Fruit fly (Drosophila melanogaster) whole organism: ENCODE data around the gene mib2.

Experiments
- CG8478 ChIP-seq: fragments of >200 bp; optimal IDR thresholded peaks from 2 replicates; lab custom pipeline; 2018; ENCODE audit warnings: inconsistent platforms
- Dll ChIP-seq: fragments of >200 bp; optimal IDR thresholded peaks from 2 replicates; lab custom pipeline; 2017
- EcR ChIP-seq, 2 experiments: fragments of >200 bp; optimal IDR thresholded peaks; 2 replicates each; lab custom pipeline; 2017; ENCODE audit warnings: missing biosample characterization in 2 of 2, missing genetic modification characterization in 2 of 2, missing genetic modification reagents in 2 of 2
- pan ChIP-seq: fragments of >200 bp; optimal IDR thresholded peaks from 2 replicates; lab custom pipeline; 2017
- psq ChIP-seq: fragments of >200 bp; optimal IDR thresholded peaks from 2 replicates; lab custom pipeline; 2017
- usp ChIP-seq: fragments of >200 bp; optimal IDR thresholded peaks from 2 replicates; lab custom pipeline; 2017; ENCODE audit warnings: missing biosample characterization, missing genetic modification characterization, mixed read lengths

DNA sequence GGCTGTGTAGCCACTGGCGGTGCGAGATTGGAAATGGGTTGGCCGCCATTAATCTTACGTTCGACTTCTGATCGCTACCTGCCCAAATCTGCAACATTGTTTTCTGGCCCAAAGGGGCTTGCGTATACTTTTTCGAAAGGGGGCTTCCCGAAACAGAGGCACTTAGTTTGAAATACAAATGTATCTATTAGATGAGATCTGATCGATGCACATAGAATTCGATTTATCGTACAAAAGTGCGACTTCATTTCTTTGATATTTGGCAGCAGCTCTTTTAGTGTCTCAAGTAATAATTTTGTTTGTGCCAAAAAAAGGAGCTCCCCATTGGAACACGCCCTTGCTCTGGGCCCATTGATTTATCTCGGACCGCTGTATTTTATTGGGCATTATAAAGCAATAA is 37.5 kb downstream of the mib2 start:
- TF ChIP-seq CG8478 (no peak), EcR (GFP tag; optimal IDR thresholded peaks at IDR 0.05; lab: Kevin White, UChicago) (no peak), usp (no peak), psq (lab: Kevin White, UChicago) (no peak), pan (no peak), Dll (no peak)
